Fruit fly (Drosophila melanogaster) whole organism, embryonic: Measurements from ENCODE around the gene CG18788.

ENCODE experiments used
- Bgb ChIP-seq: fragments of 200-800 bp; sonication (Bioruptor generic); IDR thresholded peaks from 2 replicates; pipeline ENCODE4 v1.3.6; 2022; ENCODE audit warnings: missing biosample characterization, missing genetic modification characterization; ENCODE audit not compliant: partially characterized antibody
- CG10209 ChIP-seq: fragments of 200-800 bp; sonication (Bioruptor generic); optimal IDR thresholded peaks from 3 replicates; lab custom pipeline; 2017; ENCODE audit warnings: missing biosample characterization, mild to moderate bottlenecking, missing genetic modification characterization, missing genetic modification reagents
- CG11560 ChIP-seq: fragments of 200-800 bp; sonication (Bioruptor generic); IDR thresholded peaks from 3 replicates; pipeline ENCODE4 v1.3.6; 2022; ENCODE audit warnings: missing biosample characterization, missing genetic modification characterization
- CG13287 ChIP-seq: fragments of 200-800 bp; sonication (Bioruptor generic); IDR thresholded peaks from 2 replicates; pipeline ENCODE4 v1.3.6; 2022; ENCODE audit warnings: missing biosample characterization, missing genetic modification characterization; ENCODE audit not compliant: partially characterized antibody
- CG13624 ChIP-seq: fragments of 200-800 bp; sonication (Bioruptor generic); optimal IDR thresholded peaks from 2 replicates; lab custom pipeline; 2016; ENCODE audit warnings: missing biosample characterization, missing genetic modification characterization
- CG14710 ChIP-seq: fragments of 200-800 bp; sonication (Bioruptor generic); optimal IDR thresholded peaks from 3 replicates; lab custom pipeline; 2019; ENCODE audit warnings: missing biosample characterization, mild to moderate bottlenecking, missing genetic modification characterization, moderate library complexity
- CG15073 ChIP-seq: fragments of 200-800 bp; sonication (Bioruptor generic); optimal IDR thresholded peaks from 2 replicates; lab custom pipeline; 2016; ENCODE audit warnings: missing biosample characterization, missing genetic modification characterization
- CG16813 ChIP-seq: fragments of 200-800 bp; sonication (Bioruptor generic); IDR thresholded peaks from 3 replicates; pipeline ENCODE4 v1.3.6; 2022; ENCODE audit warnings: missing biosample characterization, missing genetic modification characterization; ENCODE audit not compliant: partially characterized antibody
- CG18599 ChIP-seq: fragments of 200-800 bp; sonication (Bioruptor generic); optimal IDR thresholded peaks from 3 replicates; lab custom pipeline; 2017; ENCODE audit warnings: missing biosample characterization, missing genetic modification characterization, mild to moderate bottlenecking, moderate library complexity, missing genetic modification reagents
- CG30020 ChIP-seq: fragments of 200-800 bp; optimal IDR thresholded peaks from 2 replicates; lab custom pipeline; 2019; ENCODE audit warnings: missing biosample characterization, mild to moderate bottlenecking, missing genetic modification characterization, moderate library complexity
- CG32532 ChIP-seq: fragments of 200-800 bp; sonication (Bioruptor generic); IDR thresholded peaks from 2 replicates; pipeline ENCODE4 v1.3.6; 2022; ENCODE audit warnings: missing biosample characterization, missing genetic modification characterization
- CG33213 ChIP-seq: fragments of 200-800 bp; sonication (Bioruptor generic); optimal IDR thresholded peaks from 3 replicates; lab custom pipeline; 2016; ENCODE audit warnings: missing biosample characterization, missing genetic modification characterization
- CG34422 ChIP-seq: fragments of 200-800 bp; sonication (Bioruptor generic); IDR thresholded peaks from 3 replicates; pipeline ENCODE4 v1.3.6; 2022; ENCODE audit warnings: missing biosample characterization, missing genetic modification characterization
- CG42726 ChIP-seq: fragments of 200-800 bp; sonication (Bioruptor generic); IDR thresholded peaks from 2 replicates; pipeline ENCODE4 v1.3.6; 2022; ENCODE audit warnings: missing biosample characterization, missing genetic modification characterization; ENCODE audit not compliant: partially characterized antibody
- CG4854 ChIP-seq: fragments of 200-800 bp; sonication (Bioruptor generic); optimal IDR thresholded peaks from 2 replicates; lab custom pipeline; 2016; ENCODE audit warnings: missing biosample characterization, missing genetic modification characterization, inconsistent platforms
- CG6689 ChIP-seq: fragments of 200-800 bp; sonication (Bioruptor generic); IDR thresholded peaks from 2 replicates; pipeline ENCODE4 v1.3.6; 2022; ENCODE audit warnings: missing biosample characterization, missing genetic modification characterization
- CG9437 ChIP-seq: fragments of 200-800 bp; sonication (Bioruptor generic); optimal IDR thresholded peaks from 2 replicates; lab custom pipeline; 2018; ENCODE audit warnings: missing biosample characterization, mild to moderate bottlenecking, missing genetic modification characterization
- Doc3 ChIP-seq: fragments of 200-800 bp; sonication (Bioruptor generic); IDR thresholded peaks from 3 replicates; pipeline ENCODE4 v1.3.6; 2022; ENCODE audit warnings: missing biosample characterization, missing genetic modification characterization; ENCODE audit not compliant: partially characterized antibody
- Dp ChIP-seq: fragments of 200-800 bp; sonication (Bioruptor generic); optimal IDR thresholded peaks from 2 replicates; lab custom pipeline; 2018; ENCODE audit warnings: missing biosample characterization, mild to moderate bottlenecking, missing genetic modification characterization, moderate library complexity
- Drgx ChIP-seq: fragments of 200-800 bp; sonication (Bioruptor generic); IDR thresholded peaks from 2 replicates; pipeline ENCODE4 v1.3.6; 2022; ENCODE audit warnings: missing biosample characterization, missing genetic modification characterization
- E2f2 ChIP-seq: fragments of 200-800 bp; sonication (Bioruptor generic); IDR thresholded peaks from 2 replicates; pipeline ENCODE4 v1.3.6; 2022; ENCODE audit warnings: missing biosample characterization, missing genetic modification characterization
- HLH4C ChIP-seq: fragments of 200-800 bp; sonication (Bioruptor generic); IDR thresholded peaks from 3 replicates; pipeline ENCODE4 v1.3.6; 2022; ENCODE audit warnings: missing biosample characterization, missing genetic modification characterization; ENCODE audit not compliant: partially characterized antibody
- Hr51 ChIP-seq, 2 experiments: fragments of 200-800 bp; sonication (Bioruptor generic); optimal IDR thresholded peaks; 2 replicates in 1 of 2; 3 replicates in 1 of 2; lab custom pipeline; 2016 to 2018; ENCODE audit warnings: missing biosample characterization in 2 of 2, missing genetic modification characterization in 2 of 2, mild to moderate bottlenecking in 1 of 2, moderate library complexity in 1 of 2
- Hr78 ChIP-seq, 2 experiments: fragments of 200-800 bp in 1 of 2; fragments of >200 bp in 1 of 2; sonication (Bioruptor generic) in 1 of 2; optimal IDR thresholded peaks; 2 replicates each; lab custom pipeline; 2017 to 2019; ENCODE audit warnings: missing biosample characterization in 2 of 2, missing genetic modification characterization in 2 of 2, mild to moderate bottlenecking in 1 of 2, moderate library complexity in 1 of 2
- Jarid2 ChIP-seq: fragments of 200-800 bp; sonication (Bioruptor generic); optimal IDR thresholded peaks from 3 replicates; lab custom pipeline; 2017; ENCODE audit warnings: mild to moderate bottlenecking, missing biosample characterization, missing genetic modification reagents, missing genetic modification characterization
- MESR4 ChIP-seq: fragments of 200-800 bp; sonication (Bioruptor generic); optimal IDR thresholded peaks from 2 replicates; lab custom pipeline; 2018; ENCODE audit warnings: missing biosample characterization, mild to moderate bottlenecking, missing genetic modification characterization, moderate library complexity
- Med ChIP-seq: fragments of 200-800 bp; sonication (Bioruptor generic); peaks from one replicate; lab custom pipeline; 2016; ENCODE audit warnings: missing biosample characterization, missing genetic modification characterization, mild to moderate bottlenecking, inconsistent platforms, moderate library complexity
- Tbp ChIP-seq: fragments of >200 bp; optimal IDR thresholded peaks from 2 replicates; lab custom pipeline; 2018; ENCODE audit warnings: missing biosample characterization, missing genetic modification characterization
- amos ChIP-seq: fragments of 200-800 bp; sonication (Bioruptor generic); IDR thresholded peaks from 2 replicates; pipeline ENCODE4 v1.3.6; 2022; ENCODE audit warnings: missing biosample characterization, missing genetic modification characterization; ENCODE audit not compliant: partially characterized antibody
- ap ChIP-seq: fragments of 200-800 bp; sonication (Bioruptor generic); IDR thresholded peaks from 2 replicates; pipeline ENCODE4 v1.3.6; 2022; ENCODE audit warnings: missing biosample characterization, missing genetic modification characterization
- ato ChIP-seq: fragments of 200-800 bp; sonication (Bioruptor generic); IDR thresholded peaks from 2 replicates; pipeline ENCODE4 v1.3.6; 2022; ENCODE audit warnings: missing biosample characterization, missing genetic modification characterization; ENCODE audit not compliant: partially characterized antibody
- crp ChIP-seq, 2 experiments: fragments of 200-800 bp; sonication (Bioruptor generic); optimal IDR thresholded peaks; 2 replicates in 1 of 2; 3 replicates in 1 of 2; lab custom pipeline; 2017; ENCODE audit warnings: missing biosample characterization in 2 of 2, missing genetic modification characterization in 2 of 2, mild to moderate bottlenecking in 1 of 2, moderate library complexity in 1 of 2
- dm ChIP-seq: fragments of 200-800 bp; sonication (Bioruptor generic); optimal IDR thresholded peaks from 3 replicates; lab custom pipeline; 2016; ENCODE audit warnings: missing biosample characterization, missing genetic modification characterization
- fd102C ChIP-seq: fragments of 200-800 bp; sonication (Bioruptor generic); optimal IDR thresholded peaks from 2 replicates; lab custom pipeline; 2018; ENCODE audit warnings: missing biosample characterization, mild to moderate bottlenecking, missing genetic modification characterization, moderate library complexity
- gfzf ChIP-seq: fragments of 200-800 bp; sonication (Bioruptor generic); optimal IDR thresholded peaks from 2 replicates; lab custom pipeline; 2016; ENCODE audit warnings: missing biosample characterization, mild to moderate bottlenecking, missing genetic modification characterization, moderate library complexity
- h ChIP-seq: fragments of >200 bp; optimal IDR thresholded peaks from 2 replicates; lab custom pipeline; 2017
- knrl ChIP-seq: fragments of 200-800 bp; sonication (Bioruptor generic); IDR thresholded peaks from 3 replicates; pipeline ENCODE4 v1.3.6; 2022; ENCODE audit warnings: missing biosample characterization, missing genetic modification characterization; ENCODE audit not compliant: partially characterized antibody
- lab ChIP-seq: fragments of 200-800 bp; sonication (Bioruptor generic); optimal IDR thresholded peaks from 3 replicates; lab custom pipeline; 2017; ENCODE audit warnings: missing biosample characterization, missing genetic modification characterization, mild to moderate bottlenecking, moderate library complexity, missing genetic modification reagents
- org-1 ChIP-seq: fragments of 200-800 bp; sonication (Bioruptor generic); optimal IDR thresholded peaks from 2 replicates; lab custom pipeline; 2017; ENCODE audit warnings: missing biosample characterization, missing genetic modification characterization
- phol ChIP-seq: fragments of 200-800 bp; sonication (Bioruptor generic); optimal IDR thresholded peaks from 3 replicates; lab custom pipeline; 2018; ENCODE audit warnings: missing biosample characterization, mild to moderate bottlenecking, missing genetic modification characterization, moderate library complexity
- pita ChIP-seq: fragments of 200-800 bp; sonication (Bioruptor generic); optimal IDR thresholded peaks from 2 replicates; lab custom pipeline; 2017; ENCODE audit warnings: missing biosample characterization, mild to moderate bottlenecking, missing genetic modification characterization
- pzg ChIP-seq: fragments of 200-800 bp; sonication (Bioruptor generic); optimal IDR thresholded peaks from 3 replicates; lab custom pipeline; 2018; ENCODE audit warnings: missing biosample characterization, mild to moderate bottlenecking, missing genetic modification characterization, moderate library complexity
- seq ChIP-seq: fragments of 200-800 bp; sonication (Bioruptor generic); IDR thresholded peaks from 2 replicates; pipeline ENCODE4 v1.3.6; 2022; ENCODE audit warnings: missing biosample characterization, missing genetic modification characterization
- stwl ChIP-seq: fragments of 200-800 bp; sonication (Bioruptor generic); optimal IDR thresholded peaks from 3 replicates; lab custom pipeline; 2018; ENCODE audit warnings: missing biosample characterization, mild to moderate bottlenecking, missing genetic modification characterization, moderate library complexity
- tup ChIP-seq: fragments of 200-800 bp; sonication (Bioruptor generic); optimal IDR thresholded peaks from 2 replicates; lab custom pipeline; 2016; ENCODE audit warnings: missing biosample characterization, mild to moderate bottlenecking, missing genetic modification characterization, moderate library complexity
- unc-4 ChIP-seq: fragments of 200-800 bp; sonication (Bioruptor generic); IDR thresholded peaks from 2 replicates; pipeline ENCODE4 v1.3.6; 2022; ENCODE audit warnings: missing biosample characterization, missing genetic modification characterization; ENCODE audit not compliant: partially characterized antibody
- vvl ChIP-seq: fragments of 200-800 bp; sonication (Bioruptor generic); IDR thresholded peaks from 2 replicates; pipeline ENCODE4 v1.3.6; 2022; ENCODE audit warnings: missing biosample characterization, missing genetic modification characterization
- zfh2 ChIP-seq: fragments of 200-800 bp; sonication (Bioruptor generic); optimal IDR thresholded peaks from 2 replicates; lab custom pipeline; 2016; ENCODE audit warnings: missing biosample characterization, missing genetic modification characterization

Gene CG18788

dm6 chr2L:12038177-12038581 lies 4.2 kb downstream of the CG18788 start, which contains the start of gene Tom70 (continued):
- peak; percentile 62 for TF ChIP-seq stwl (tag; lab: Kevin White, UChicago)
- TF ChIP-seq CG11560 (tag; lab: Robert Waterston, UW), result no peak
- no peak for TF ChIP-seq Tbp (GFP tag; lab: Kevin White, UChicago)
- TF ChIP-seq Dp, result peak; percentile 36
- TF ChIP-seq Hr51 (GFP tag; optimal IDR thresholded peaks at IDR 0.05; lab: Kevin White, UChicago), result no peak
- TF ChIP-seq amos (GFP tag; lab: Robert Waterston, UW), result peak; percentile 54; the same call in 1 of the 2 replicates
- no peak for TF ChIP-seq CG4854 (GFP tag; lab: Kevin White, UChicago)
- peak; percentile 51 for TF ChIP-seq CG16813 (GFP tag; lab: Robert Waterston, UW)
- no peak for TF ChIP-seq lab (GFP tag; lab: Kevin White, UChicago)
- peak; percentile 25 for TF ChIP-seq Med (GFP tag; lab: Kevin White, UChicago)
- no peak for TF ChIP-seq Hr78 (GFP tag; optimal IDR thresholded peaks at IDR 0.05; lab: Kevin White, UChicago)
- peak; percentile 58; the same call in 1 of the 2 replicates for TF ChIP-seq unc-4 (GFP tag; lab: Robert Waterston, UW)
- peak; percentile 47; the same call in 1 of the 3 replicates for TF ChIP-seq knrl
- peak; percentile 61 for TF ChIP-seq Bgb (GFP tag; lab: Robert Waterston, UW)
- no peak for TF ChIP-seq CG15073 (GFP tag; lab: Kevin White, UChicago)
- peak; percentile 79 for TF ChIP-seq MESR4 (GFP tag; lab: Kevin White, UChicago)
- peak; percentile 63 for TF ChIP-seq pzg (GFP tag; lab: Kevin White, UChicago)
- TF ChIP-seq gfzf, result peak; percentile 3
- TF ChIP-seq ap (GFP tag; lab: Robert Waterston, UW), result no peak
- no peak for TF ChIP-seq CG18599 (GFP tag; lab: Kevin White, UChicago)
- peak; percentile 16 for TF ChIP-seq CG13624
- no peak for TF ChIP-seq pita (GFP tag; lab: Kevin White, UChicago)
- TF ChIP-seq dm, result peak; percentile 56
- peak; percentile 54; the same call in 1 of the 3 replicates for TF ChIP-seq HLH4C
- TF ChIP-seq CG13287 (GFP tag; lab: Robert Waterston, UW), result peak; percentile 55
- TF ChIP-seq CG6689 (GFP tag; lab: Robert Waterston, UW), result no peak
- TF ChIP-seq crp (GFP tag; optimal IDR thresholded peaks at IDR 0.05; lab: Kevin White, UChicago), result peak in 1 of 2 experiments; percentile 67
- TF ChIP-seq Doc3 (GFP tag; lab: Robert Waterston, UW), result peak; percentile 44; the same call in 1 of the 3 replicates
- TF ChIP-seq CG9437 (GFP tag; lab: Kevin White, UChicago), result no peak
- no peak for TF ChIP-seq zfh2 (GFP tag; lab: Kevin White, UChicago)
- TF ChIP-seq ato (GFP tag; lab: Robert Waterston, UW), result 0 out of 2 replicates have a peak, but pooled peaks have one; percentile 21
- no peak for TF ChIP-seq org-1
- TF ChIP-seq CG42726 (GFP tag; lab: Robert Waterston, UW), result 0 out of 2 replicates have a peak, but pooled peaks have one; percentile 37
- no peak for TF ChIP-seq CG32532 (GFP tag; lab: Robert Waterston, UW)
- peak; percentile 53 for TF ChIP-seq E2f2 (GFP tag; lab: Robert Waterston, UW)
- TF ChIP-seq h (lab: Kevin White, UChicago), result no peak
- no peak for TF ChIP-seq CG33213 (GFP tag; lab: Kevin White, UChicago)
- no peak for TF ChIP-seq seq (GFP tag; lab: Robert Waterston, UW)
- peak; percentile 3 for TF ChIP-seq phol (tag; lab: Kevin White, UChicago)
- peak; percentile 5 for TF ChIP-seq CG30020 (tag; lab: Kevin White, UChicago)
- TF ChIP-seq fd102C, result no peak
- no peak for TF ChIP-seq Drgx (GFP tag; lab: Robert Waterston, UW)
- no peak for TF ChIP-seq Jarid2 (GFP tag; lab: Kevin White, UChicago)
- no peak for TF ChIP-seq tup (GFP tag; lab: Kevin White, UChicago)
- peak; percentile 75; the same call in 1 of the 3 replicates for TF ChIP-seq CG34422 (GFP tag; lab: Robert Waterston, UW)
- no peak for TF ChIP-seq vvl (GFP tag; lab: Robert Waterston, UW)
- peak; percentile 16 for TF ChIP-seq CG14710 (tag; lab: Kevin White, UChicago)
- no peak for TF ChIP-seq CG10209 (GFP tag; lab: Kevin White, UChicago)
